Worm (Caenorhabditis elegans) whole organism, L1 larva: ENCODE measurements around the gene ZK550.6.

Experiments used
- C34B4.2 ChIP-seq: sonication (generic microtip); optimal IDR thresholded peaks from 2 replicates; lab custom pipeline; 2017; ENCODE audit warnings: mild to moderate bottlenecking, missing genetic modification characterization, missing compliant biosample characterization
- alr-1 ChIP-seq: fragments of 200-800 bp; sonication (Bioruptor generic); optimal IDR thresholded peaks from 2 replicates; lab custom pipeline; 2018; ENCODE audit warnings: borderline replicate concordance, mild to moderate bottlenecking, missing genetic modification characterization, missing compliant biosample characterization
- aly-2 ChIP-seq: fragments of 150-350 bp; optimal IDR thresholded peaks from 2 replicates; lab custom pipeline; 2014; ENCODE audit warnings: missing biosample characterization, missing genetic modification characterization
- ama-1 ChIP-seq: fragments of 150-350 bp; optimal IDR thresholded peaks from 2 replicates; lab custom pipeline; 2014
- blmp-1 ChIP-seq: fragments of 150-350 bp; optimal IDR thresholded peaks from 2 replicates; lab custom pipeline; 2014; ENCODE audit warnings: missing biosample characterization, missing genetic modification characterization
- ceh-63 ChIP-seq: fragments of 200-800 bp; sonication (Bioruptor generic); optimal IDR thresholded peaks from 2 replicates; lab custom pipeline; 2018; ENCODE audit warnings: mild to moderate bottlenecking, missing genetic modification characterization, missing compliant biosample characterization
- ceh-82 ChIP-seq, 3 experiments: fragments of 150-350 bp in 1 of 3; sonication (generic microtip) in 2 of 3; optimal IDR thresholded peaks; 2 replicates each; lab custom pipeline; 2014 to 2017; ENCODE audit warnings: missing biosample characterization in 3 of 3, missing genetic modification characterization in 3 of 3
- ceh-88 ChIP-seq: fragments of 200-800 bp; sonication (Bioruptor generic); IDR thresholded peaks from 2 replicates; pipeline ENCODE4 v1.3.6; 2022; ENCODE audit warnings: missing genetic modification characterization, missing compliant biosample characterization
- dpl-1 ChIP-seq, 3 experiments: fragments of 150-350 bp in 2 of 3; sonication (generic microtip) in 1 of 3; optimal IDR thresholded peaks; 2 replicates each; lab custom pipeline; 2014 to 2017; ENCODE audit warnings: missing biosample characterization in 3 of 3, missing genetic modification characterization in 3 of 3, missing genetic modification reagents in 3 of 3
- dsc-1 ChIP-seq: sonication (generic microtip); optimal IDR thresholded peaks from 2 replicates; lab custom pipeline; 2016; ENCODE audit warnings: mild to moderate bottlenecking, missing genetic modification characterization, missing compliant biosample characterization
- efl-1 ChIP-seq, 4 experiments: fragments of 150-350 bp; optimal IDR thresholded peaks in 3 of 4; peaks in 1 of 4; 1 replicate in 1 of 4; 2 replicates in 3 of 4; lab custom pipeline; 2014; ENCODE audit warnings: missing biosample characterization in 2 of 4, missing genetic modification characterization in 2 of 4, missing genetic modification reagents in 2 of 4
- egl-27 ChIP-seq, 2 experiments: fragments of 150-350 bp in 1 of 2; sonication (generic microtip); optimal IDR thresholded peaks; 3 replicates each; lab custom pipeline; 2017 to 2018; ENCODE audit warnings: missing biosample characterization in 2 of 2, missing genetic modification characterization in 2 of 2, missing genetic modification reagents in 2 of 2
- elt-3 ChIP-seq, 6 experiments: fragments of 150-350 bp in 1 of 6; sonication (generic microtip); optimal IDR thresholded peaks; 2 replicates each; lab custom pipeline; 2017 to 2018; ENCODE audit warnings: missing biosample characterization in 6 of 6, missing genetic modification characterization in 6 of 6, inconsistent platforms in 1 of 6
- isw-1 ChIP-seq: fragments of 200-800 bp; sonication (Bioruptor generic); IDR thresholded peaks from 2 replicates; pipeline ENCODE4 v1.3.6; 2022; ENCODE audit warnings: missing genetic modification characterization, missing compliant biosample characterization
- jun-1 ChIP-seq: fragments of 150-350 bp; optimal IDR thresholded peaks from 2 replicates; lab custom pipeline; 2014; ENCODE audit warnings: missing biosample characterization, missing genetic modification reagents, missing genetic modification characterization
- lin-13 ChIP-seq: fragments of 150-350 bp; optimal IDR thresholded peaks from 2 replicates; lab custom pipeline; 2014; ENCODE audit warnings: missing biosample characterization, missing genetic modification reagents, missing genetic modification characterization
- lin-14 ChIP-seq: fragments of 200-800 bp; sonication (Bioruptor generic); optimal IDR thresholded peaks from 2 replicates; lab custom pipeline; 2018; ENCODE audit warnings: mild to moderate bottlenecking, missing genetic modification characterization, moderate library complexity, missing compliant biosample characterization
- lin-39 ChIP-seq: fragments of 150-350 bp; optimal IDR thresholded peaks from 2 replicates; lab custom pipeline; 2014; ENCODE audit warnings: missing biosample characterization, missing genetic modification reagents, missing genetic modification characterization
- lir-3 ChIP-seq: sonication (generic microtip); optimal IDR thresholded peaks from 2 replicates; lab custom pipeline; 2016; ENCODE audit warnings: mild to moderate bottlenecking, missing genetic modification characterization, moderate library complexity, missing compliant biosample characterization; ENCODE audit not compliant: poor library complexity
- lsy-2 ChIP-seq, 2 experiments: fragments of 150-350 bp; optimal IDR thresholded peaks; 2 replicates each; lab custom pipeline; 2014; ENCODE audit warnings: missing biosample characterization in 2 of 2, missing genetic modification characterization in 2 of 2
- mab-9 ChIP-seq: fragments of 200-800 bp; sonication (Bioruptor generic); IDR thresholded peaks from 2 replicates; pipeline ENCODE4 v1.3.6; 2022; ENCODE audit warnings: missing genetic modification reagents, missing genetic modification characterization, missing compliant biosample characterization
- mdl-1 ChIP-seq, 2 experiments: fragments of 150-350 bp; optimal IDR thresholded peaks; 2 replicates each; lab custom pipeline; 2014 to 2017; ENCODE audit warnings: missing biosample characterization in 2 of 2, missing genetic modification characterization in 2 of 2, inconsistent platforms in 1 of 2
- mep-1 ChIP-seq: fragments of 150-350 bp; optimal IDR thresholded peaks from 2 replicates; lab custom pipeline; 2014; ENCODE audit warnings: missing biosample characterization, missing genetic modification characterization
- nhr-19 ChIP-seq: fragments of 200-800 bp; sonication (Bioruptor generic); conservative IDR thresholded peaks from 2 replicates; pipeline ENCODE4 v1.3.6; 2022; ENCODE audit warnings: missing genetic modification characterization, missing compliant biosample characterization
- nhr-237 ChIP-seq: fragments of 150-350 bp; optimal IDR thresholded peaks from 2 replicates; lab custom pipeline; 2014; ENCODE audit warnings: missing biosample characterization, missing genetic modification characterization
- nhr-28 ChIP-seq: fragments of 150-350 bp; optimal IDR thresholded peaks from 2 replicates; lab custom pipeline; 2014; ENCODE audit warnings: missing biosample characterization, missing genetic modification characterization
- nhr-47 ChIP-seq: sonication (generic microtip); optimal IDR thresholded peaks from 2 replicates; lab custom pipeline; 2016; ENCODE audit warnings: mild to moderate bottlenecking, missing genetic modification characterization, moderate library complexity, missing compliant biosample characterization
- nhr-71 ChIP-seq: sonication (generic microtip); optimal IDR thresholded peaks from 2 replicates; lab custom pipeline; 2016; ENCODE audit warnings: mild to moderate bottlenecking, missing genetic modification characterization, moderate library complexity, missing compliant biosample characterization
- nhr-85 ChIP-seq: sonication (generic microtip); peaks from one replicate; lab custom pipeline; 2016; ENCODE audit warnings: missing genetic modification characterization, inconsistent platforms, missing compliant biosample characterization
- pag-3 ChIP-seq: sonication (generic microtip); optimal IDR thresholded peaks from 2 replicates; lab custom pipeline; 2017; ENCODE audit warnings: missing genetic modification characterization, mild to moderate bottlenecking, missing compliant biosample characterization, antibody characterized with exemption, borderline replicate concordance; ENCODE audit not compliant: insufficient read depth
- pax-3 ChIP-seq: fragments of 200-800 bp; sonication (Bioruptor generic); optimal IDR thresholded peaks from 2 replicates; lab custom pipeline; 2018; ENCODE audit warnings: mild to moderate bottlenecking, missing genetic modification characterization, moderate library complexity, missing compliant biosample characterization
- skn-1 ChIP-seq: fragments of 150-350 bp; optimal IDR thresholded peaks from 2 replicates; lab custom pipeline; 2014; ENCODE audit warnings: missing biosample characterization, missing genetic modification characterization
- snu-23 ChIP-seq: sonication (generic microtip); optimal IDR thresholded peaks from 2 replicates; lab custom pipeline; 2016; ENCODE audit warnings: missing genetic modification characterization, missing compliant biosample characterization
- sptf-1 ChIP-seq: fragments of 150-350 bp; optimal IDR thresholded peaks from 2 replicates; lab custom pipeline; 2014; ENCODE audit warnings: missing biosample characterization, missing genetic modification characterization
- sup-37 ChIP-seq: fragments of 200-800 bp; sonication (Bioruptor generic); optimal IDR thresholded peaks from 2 replicates; lab custom pipeline; 2018; ENCODE audit warnings: mild to moderate bottlenecking, missing genetic modification characterization, missing compliant biosample characterization
- swsn-7 ChIP-seq: sonication (generic microtip); optimal IDR thresholded peaks from 2 replicates; lab custom pipeline; 2016; ENCODE audit warnings: missing genetic modification characterization, missing compliant biosample characterization
- tbx-2 ChIP-seq: sonication (generic microtip); optimal IDR thresholded peaks from 2 replicates; lab custom pipeline; 2016; ENCODE audit warnings: missing genetic modification characterization, missing compliant biosample characterization
- unc-62 ChIP-seq: fragments of 150-350 bp; optimal IDR thresholded peaks from 2 replicates; lab custom pipeline; 2014; ENCODE audit warnings: missing biosample characterization, missing genetic modification reagents, missing genetic modification characterization
- vab-15 ChIP-seq: sonication (generic microtip); optimal IDR thresholded peaks from 2 replicates; lab custom pipeline; 2017; ENCODE audit warnings: missing genotype, mild to moderate bottlenecking, missing genetic modification characterization, missing compliant biosample characterization
- ztf-4 ChIP-seq: fragments of 150-350 bp; optimal IDR thresholded peaks from 2 replicates; lab custom pipeline; 2014; ENCODE audit warnings: missing biosample characterization, missing genetic modification characterization

ZK550.6 gene

ce11 chrIV:17278363-17278762 lies 16.1 kb upstream of the ZK550.6 start (continued):
- TF ChIP-seq lin-14: peak; percentile 100
- TF ChIP-seq ceh-82 (tag; optimal IDR thresholded peaks at IDR 0.05; lab: Kevin White, UChicago): peak; percentile 94 to 97 (median 95)
- TF ChIP-seq ztf-4 (tag; lab: Kevin White, UChicago): peak; percentile 95
- peak; percentile 92 for TF ChIP-seq lin-13
- TF ChIP-seq pag-3 (tag; lab: Kevin White, UChicago): no peak
- TF ChIP-seq nhr-237 (tag; lab: Kevin White, UChicago): peak; percentile 92
- peak; percentile 98 for TF ChIP-seq ceh-88 (GFP tag; lab: Robert Waterston, UW)
- peak; percentile 97 for TF ChIP-seq sup-37 (GFP tag; lab: Kevin White, UChicago)
- TF ChIP-seq lir-3: peak; percentile 80
- peak; percentile 96 for TF ChIP-seq jun-1 (tag; lab: Kevin White, UChicago)
- peak; percentile 99 for TF ChIP-seq isw-1
- TF ChIP-seq alr-1 (tag; lab: Kevin White, UChicago): no peak
- peak; percentile 100 for TF ChIP-seq nhr-71 (tag; lab: Kevin White, UChicago)
- peak; percentile 99 for TF ChIP-seq pax-3
- TF ChIP-seq nhr-28 (tag; lab: Kevin White, UChicago): peak; percentile 56
- TF ChIP-seq skn-1 (tag; lab: Kevin White, UChicago): peak; percentile 87
- peak; percentile 98 for TF ChIP-seq tbx-2
- TF ChIP-seq snu-23: peak; percentile 99
- TF ChIP-seq ceh-63 (GFP tag; lab: Kevin White, UChicago): peak; percentile 82
- peak; percentile 6 to 74 for TF ChIP-seq mdl-1 (tag; optimal IDR thresholded peaks at IDR 0.05; lab: Kevin White, UChicago)
- peak; percentile 92 for TF ChIP-seq aly-2
- TF ChIP-seq blmp-1 (tag; lab: Kevin White, UChicago): peak; percentile 80
- peak; percentile 94 for TF ChIP-seq mab-9
- TF ChIP-seq elt-3 (tag; optimal IDR thresholded peaks at IDR 0.05; lab: Kevin White, UChicago): peak; percentile 31 to 96 (median 66)
- TF ChIP-seq swsn-7 (tag; lab: Kevin White, UChicago): peak; percentile 99
- no peak for TF ChIP-seq sptf-1 (tag; lab: Kevin White, UChicago)
- TF ChIP-seq lsy-2 (tag; optimal IDR thresholded peaks at IDR 0.05; lab: Kevin White, UChicago): peak; percentile 90 to 96
- TF ChIP-seq C34B4.2 (tag; lab: Kevin White, UChicago): peak; percentile 68
- TF ChIP-seq lin-39: peak; percentile 91
- peak; percentile 71 to 88 for TF ChIP-seq egl-27 (tag; optimal IDR thresholded peaks at IDR 0.05; lab: Kevin White, UChicago)
- TF ChIP-seq nhr-47: peak; percentile 99
- TF ChIP-seq, all 84 proteins: peak for 75

- TF ChIP-seq unc-62 (GFP tag; lab: Kevin White, UChicago) (no peak), nhr-19 (GFP tag; lab: Robert Waterston, UW) (peak; percentile 56; the same call in 1 of the 2 replicates), nhr-71 (tag; lab: Kevin White, UChicago) (peak; percentile 58), elt-3 (tag; optimal IDR thresholded peaks at IDR 0.05; lab: Kevin White, UChicago) (no peak), dpl-1 (GFP tag; optimal IDR thresholded peaks at IDR 0.05; lab: Kevin White, UChicago) (peak in 1 of 3 experiments; percentile 13), mep-1 (tag; lab: Kevin White, UChicago) (peak; percentile 52), nhr-85 (tag; lab: Kevin White, UChicago) (peak; percentile 66), blmp-1 (tag; lab: Kevin White, UChicago) (peak; percentile 10), sptf-1 (tag; lab: Kevin White, UChicago) (no peak), efl-1 (optimal IDR thresholded peaks at IDR 0.05; lab: Kevin White, UChicago) (no peak), efl-1 (GFP tag; optimal IDR thresholded peaks at IDR 0.05 in 1 of 2; lab: Kevin White, UChicago) (peak in 1 of 2 experiments; percentile 92), dsc-1 (tag; lab: Kevin White, UChicago) (peak; percentile 10), vab-15 (tag; lab: Kevin White, UChicago) (no peak), ama-1 (lab: Kevin White, UChicago) (no peak)
Observed at ce11 chrIV:17277459-17278173, 15.3 kb upstream of the ZK550.6 start.
